Worm (Caenorhabditis elegans): ENCODE measurements around the gene ets-10.
A peak's percentile ranks its signal among the peaks of the same experiment; 100 is the strongest.

ets-10 gene

DNA sequence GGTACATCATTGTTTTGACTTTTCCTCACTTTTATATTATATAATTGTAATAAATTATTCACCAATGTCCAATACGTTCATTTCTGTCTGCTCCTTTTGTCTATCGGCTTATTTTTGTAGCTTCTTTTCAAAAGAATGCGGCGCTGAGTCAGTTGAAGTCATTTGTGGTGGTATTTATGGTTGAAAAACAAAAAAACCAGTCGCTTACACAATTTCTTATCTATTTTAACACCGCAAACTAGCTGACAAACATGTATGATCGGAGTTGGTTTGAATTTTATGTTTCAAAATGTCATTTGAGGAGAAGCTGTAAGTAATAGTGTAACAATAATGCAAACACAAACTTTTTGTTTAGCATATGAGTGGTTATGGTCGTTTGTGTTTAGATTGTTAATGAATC is at the start of gene ets-10:
ets-10 (plus strand) TSS at position 201 of the 400 bp plus-strand sequence.
- TF ChIP-seq fkh-10 (GFP tag; optimal IDR thresholded peaks at IDR 0.05) (no peak), pha-4 (tag; optimal IDR thresholded peaks at IDR 0.05) (peak; percentile 37), R02D3.7 (tag; optimal IDR thresholded peaks at IDR 0.05) (no peak), hmg-11 (tag; optimal IDR thresholded peaks at IDR 0.05) (no peak), jun-1 (tag; optimal IDR thresholded peaks at IDR 0.05) (no peak), ceh-82 (tag; optimal IDR thresholded peaks at IDR 0.05) (no peak), eor-1 (tag; optimal IDR thresholded peaks at IDR 0.05) (no peak), aly-2 (tag; optimal IDR thresholded peaks at IDR 0.05) (no peak), ceh-28 (tag; optimal IDR thresholded peaks at IDR 0.05) (no peak), ceh-9 (tag; optimal IDR thresholded peaks at IDR 0.05) (no peak), nhr-43 (tag; optimal IDR thresholded peaks at IDR 0.05; ENCODE audit: poor library complexity, severe bottlenecking) (no peak), nhr-67 (tag; optimal IDR thresholded peaks at IDR 0.05) (no peak), nhr-12 (tag; optimal IDR thresholded peaks at IDR 0.05) (no peak), pqm-1 (tag; optimal IDR thresholded peaks at IDR 0.05) (peak; percentile 34), snpc-4 (tag; optimal IDR thresholded peaks at IDR 0.05) (no peak), nfya-1 (tag; optimal IDR thresholded peaks at IDR 0.05; ENCODE audit: insufficient read depth) (no peak), mml-1 (tag; optimal IDR thresholded peaks at IDR 0.05) (no peak), fos-1 (tag; optimal IDR thresholded peaks at IDR 0.05) (no peak), elt-1 (tag; optimal IDR thresholded peaks at IDR 0.05) (no peak), nhr-11 (tag; optimal IDR thresholded peaks at IDR 0.05) (no peak), fkh-2 (tag; optimal IDR thresholded peaks at IDR 0.05) (no peak), lin-39 (tag; optimal IDR thresholded peaks at IDR 0.05) (no peak), unc-39 (tag; optimal IDR thresholded peaks at IDR 0.05) (no peak), nhr-77 (tag; optimal IDR thresholded peaks at IDR 0.05) (no peak), nhr-28 (tag; optimal IDR thresholded peaks at IDR 0.05) (no peak), skn-1 (tag; optimal IDR thresholded peaks at IDR 0.05) (peak; percentile 9), nhr-76 (tag; optimal IDR thresholded peaks at IDR 0.05) (no peak), elt-2 (tag; optimal IDR thresholded peaks at IDR 0.05) (peak; percentile 39), egl-5 (tag; optimal IDR thresholded peaks at IDR 0.05) (no peak), lin-15B (tag; optimal IDR thresholded peaks at IDR 0.05) (no peak), ama-1 (optimal IDR thresholded peaks at IDR 0.05) (no peak)

ce11 chrX:4235752-4236151 is 48.2 kb upstream of the ets-10 start, which contains the start of gene rab-37:
TSS of gene rab-37 (minus strand) at chrX:4235852.
- TF ChIP-seq mdl-1 (tag; optimal IDR thresholded peaks at IDR 0.05) (no peak), egl-27 (tag; optimal IDR thresholded peaks at IDR 0.05) (no peak), jun-1 (tag; optimal IDR thresholded peaks at IDR 0.05) (no peak), unc-62 (GFP tag; optimal IDR thresholded peaks at IDR 0.05) (no peak), fkh-2 (tag; optimal IDR thresholded peaks at IDR 0.05) (no peak), lsy-12 (tag; optimal IDR thresholded peaks at IDR 0.05) (no peak), pqm-1 (tag; optimal IDR thresholded peaks at IDR 0.05) (no peak), mml-1 (tag; optimal IDR thresholded peaks at IDR 0.05) (no peak), zag-1 (tag; optimal IDR thresholded peaks at IDR 0.05) (no peak)

DNA sequence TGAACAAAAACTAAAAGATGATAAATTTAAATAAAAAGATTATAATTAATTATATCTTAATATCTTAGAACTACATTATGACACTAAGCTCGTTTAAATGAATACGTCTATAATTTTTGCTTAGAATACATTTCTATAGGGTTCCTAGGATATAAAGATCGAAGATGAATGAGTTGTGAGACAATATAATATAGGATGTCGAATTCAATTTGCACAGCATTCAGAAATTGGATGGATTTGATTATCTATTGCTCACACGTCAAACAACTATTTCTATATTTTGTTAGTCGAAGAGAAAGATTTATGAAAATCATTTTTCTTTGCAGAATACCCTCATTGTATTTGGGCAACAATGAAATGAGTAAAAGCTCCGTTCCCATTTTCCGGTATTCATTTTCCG is 45.0 kb upstream of the ets-10 start:
- TF ChIP-seq fkh-10 (GFP tag; optimal IDR thresholded peaks at IDR 0.05) (peak; percentile 45), nhr-11 (tag; optimal IDR thresholded peaks at IDR 0.05) (no peak)

DNA sequence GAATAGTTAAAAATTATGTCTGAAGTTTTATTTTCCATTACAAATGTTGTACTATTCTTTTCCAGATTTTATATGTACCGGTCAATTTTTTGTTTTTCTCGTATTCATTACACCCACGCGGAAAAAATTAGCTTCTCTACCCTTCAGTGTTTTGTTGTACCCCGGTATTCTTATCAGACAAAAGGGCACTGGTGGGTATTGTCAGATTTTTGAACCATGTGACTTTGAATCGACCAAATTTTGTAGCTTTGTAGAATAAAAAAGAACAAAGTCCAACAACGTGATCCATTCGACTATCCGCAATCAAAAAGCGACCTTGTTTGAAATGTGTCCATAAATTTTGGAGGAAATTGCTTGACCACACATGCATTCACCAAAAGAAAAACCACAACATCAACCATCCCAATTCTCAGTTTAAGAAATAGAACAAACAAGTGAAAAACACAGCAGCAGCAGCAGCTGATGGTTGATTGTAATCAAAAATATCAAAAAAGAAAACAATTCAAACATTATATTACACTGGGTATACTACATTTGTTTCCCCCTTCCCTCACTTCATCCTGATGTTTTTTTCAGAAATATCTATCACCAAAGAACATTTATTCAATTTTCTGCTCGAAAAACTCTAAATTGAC is 39.4 kb upstream of the ets-10 start:
- no peak for TF ChIP-seq ceh-28 (tag; optimal IDR thresholded peaks at IDR 0.05)
- TF ChIP-seq nhr-11 (tag; optimal IDR thresholded peaks at IDR 0.05): no peak
- TF ChIP-seq snpc-4 (tag; optimal IDR thresholded peaks at IDR 0.05): no peak
- TF ChIP-seq fos-1 (tag; optimal IDR thresholded peaks at IDR 0.05): no peak
- no peak for TF ChIP-seq ama-1 (optimal IDR thresholded peaks at IDR 0.05)
- TF ChIP-seq nhr-28 (tag; optimal IDR thresholded peaks at IDR 0.05): no peak
- TF ChIP-seq nhr-43 (tag; optimal IDR thresholded peaks at IDR 0.05; ENCODE audit: poor library complexity, severe bottlenecking): peak; percentile 38
- TF ChIP-seq elt-1 (tag; optimal IDR thresholded peaks at IDR 0.05): no peak
- TF ChIP-seq daf-12 (tag; optimal IDR thresholded peaks at IDR 0.05): no peak
- no peak for TF ChIP-seq nhr-12 (tag; optimal IDR thresholded peaks at IDR 0.05)
- no peak for TF ChIP-seq egl-27 (tag; optimal IDR thresholded peaks at IDR 0.05)
- TF ChIP-seq ceh-16 (tag; optimal IDR thresholded peaks at IDR 0.05): no peak
- peak; percentile 42 for TF ChIP-seq elt-2 (tag; optimal IDR thresholded peaks at IDR 0.05)
- TF ChIP-seq fkh-2 (tag; optimal IDR thresholded peaks at IDR 0.05): no peak
- peak; percentile 58 for TF ChIP-seq jun-1 (tag; optimal IDR thresholded peaks at IDR 0.05)
- TF ChIP-seq lin-39 (tag; optimal IDR thresholded peaks at IDR 0.05): no peak
- no peak for TF ChIP-seq nhr-67 (tag; optimal IDR thresholded peaks at IDR 0.05)
- TF ChIP-seq nhr-76 (tag; optimal IDR thresholded peaks at IDR 0.05): no peak
- no peak for TF ChIP-seq ceh-9 (tag; optimal IDR thresholded peaks at IDR 0.05)
- TF ChIP-seq unc-62 (GFP tag; optimal IDR thresholded peaks at IDR 0.05): no peak
- peak; percentile 37 for TF ChIP-seq pqm-1 (tag; optimal IDR thresholded peaks at IDR 0.05)
- TF ChIP-seq lsy-12 (tag; optimal IDR thresholded peaks at IDR 0.05): no peak
- no peak for TF ChIP-seq unc-39 (tag; optimal IDR thresholded peaks at IDR 0.05)
- no peak for TF ChIP-seq ceh-82 (tag; optimal IDR thresholded peaks at IDR 0.05)
- TF ChIP-seq pha-4 (tag; optimal IDR thresholded peaks at IDR 0.05): peak; percentile 9
- TF ChIP-seq egl-5 (tag; optimal IDR thresholded peaks at IDR 0.05): no peak
- no peak for TF ChIP-seq ztf-4 (tag; optimal IDR thresholded peaks at IDR 0.05)
- TF ChIP-seq aly-2 (tag; optimal IDR thresholded peaks at IDR 0.05): no peak

Measured in whole organism, L3 larva.